Worm (Caenorhabditis elegans) whole organism, early embryonic: ENCODE data around the gene Y34B4A.4.

Experiments used
- B0310.2 ChIP-seq: sonication (generic microtip); optimal IDR thresholded peaks from 2 replicates; lab custom pipeline; 2016; ENCODE audit warnings: mild to moderate bottlenecking, missing genetic modification characterization, missing compliant biosample characterization
- aly-1 ChIP-seq: sonication (generic microtip); optimal IDR thresholded peaks from 2 replicates; lab custom pipeline; 2016; ENCODE audit warnings: missing genetic modification characterization, missing compliant biosample characterization
- ama-1 ChIP-seq: fragments of 150-350 bp; optimal IDR thresholded peaks from 2 replicates; lab custom pipeline; 2014
- ceh-36 ChIP-seq: sonication (generic microtip); optimal IDR thresholded peaks from 2 replicates; lab custom pipeline; 2016; ENCODE audit warnings: missing genetic modification characterization, inconsistent platforms, missing compliant biosample characterization
- flt-1 ChIP-seq: fragments of 200-800 bp; sonication (Bioruptor generic); IDR thresholded peaks from 2 replicates; pipeline ENCODE4 v1.3.6; 2022; ENCODE audit warnings: missing genetic modification characterization, missing compliant biosample characterization
- hmbx-1 ChIP-seq: sonication (generic microtip); optimal IDR thresholded peaks from 2 replicates; lab custom pipeline; 2016; ENCODE audit warnings: mild to moderate bottlenecking, missing genetic modification characterization, missing compliant biosample characterization
- hmg-4 ChIP-seq: fragments of 200-800 bp; sonication (Bioruptor generic); optimal IDR thresholded peaks from 2 replicates; lab custom pipeline; 2018; ENCODE audit warnings: mild to moderate bottlenecking, missing genetic modification characterization, missing compliant biosample characterization
- pes-1 ChIP-seq: fragments of 200-800 bp; sonication (Bioruptor generic); IDR thresholded peaks from 2 replicates; pipeline ENCODE4 v1.3.6; 2022; ENCODE audit warnings: missing genetic modification reagents, missing genetic modification characterization, missing compliant biosample characterization
- sea-1 ChIP-seq: fragments of 200-800 bp; sonication (Bioruptor generic); conservative IDR thresholded peaks from 2 replicates; pipeline ENCODE4 v1.3.6; 2022; ENCODE audit warnings: missing genetic modification characterization, missing compliant biosample characterization
- tbx-11 ChIP-seq: fragments of 200-800 bp; sonication (Bioruptor generic); IDR thresholded peaks from 2 replicates; pipeline ENCODE4 v1.3.6; 2022; ENCODE audit warnings: missing genetic modification characterization, missing compliant biosample characterization

DNA sequence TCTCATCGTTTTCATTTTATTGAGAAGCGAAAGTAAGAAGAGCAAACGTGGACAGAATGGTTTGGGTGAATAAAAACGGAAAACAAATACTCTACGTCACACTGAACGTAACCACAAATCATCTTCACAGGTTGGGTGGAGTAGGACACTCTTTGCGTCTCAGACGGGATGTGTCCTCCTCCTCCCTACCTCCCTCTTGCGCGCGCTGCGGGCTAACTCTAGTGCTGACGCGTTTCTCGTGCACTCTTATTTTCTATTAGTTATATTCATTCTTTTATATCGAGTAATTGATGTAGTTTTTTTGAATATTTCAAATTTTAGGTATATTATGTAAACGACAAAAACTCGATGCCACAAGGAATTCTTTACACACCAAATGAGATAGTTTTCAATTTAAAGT is 20.1 kb upstream of the Y34B4A.4 start, which contains the start of gene Y34B4A.7:
- TF ChIP-seq aly-1 (tag; lab: Kevin White, UChicago) = no peak
- TF ChIP-seq tbx-11 (GFP tag; lab: Robert Waterston, UW) = no peak
- peak; percentile 45; the same call in 1 of the 2 replicates for TF ChIP-seq flt-1 (GFP tag; lab: Robert Waterston, UW)
- TF ChIP-seq hmbx-1 (tag; lab: Kevin White, UChicago) = no peak
- no peak for TF ChIP-seq ceh-36 (tag; lab: Kevin White, UChicago)
- TF ChIP-seq ama-1 (lab: Kevin White, UChicago) = no peak
- TF ChIP-seq pes-1 (GFP tag; lab: Robert Waterston, UW) = no peak
- no peak for TF ChIP-seq hmg-4
- TF ChIP-seq sea-1 = 0 out of 2 replicates have a peak, but pooled peaks have one; percentile 8
- TF ChIP-seq B0310.2 = peak; percentile 29
